Worm (Caenorhabditis elegans): ENCODE measurements around the gene C33C12.12.

The C33C12.12 gene

DNA sequence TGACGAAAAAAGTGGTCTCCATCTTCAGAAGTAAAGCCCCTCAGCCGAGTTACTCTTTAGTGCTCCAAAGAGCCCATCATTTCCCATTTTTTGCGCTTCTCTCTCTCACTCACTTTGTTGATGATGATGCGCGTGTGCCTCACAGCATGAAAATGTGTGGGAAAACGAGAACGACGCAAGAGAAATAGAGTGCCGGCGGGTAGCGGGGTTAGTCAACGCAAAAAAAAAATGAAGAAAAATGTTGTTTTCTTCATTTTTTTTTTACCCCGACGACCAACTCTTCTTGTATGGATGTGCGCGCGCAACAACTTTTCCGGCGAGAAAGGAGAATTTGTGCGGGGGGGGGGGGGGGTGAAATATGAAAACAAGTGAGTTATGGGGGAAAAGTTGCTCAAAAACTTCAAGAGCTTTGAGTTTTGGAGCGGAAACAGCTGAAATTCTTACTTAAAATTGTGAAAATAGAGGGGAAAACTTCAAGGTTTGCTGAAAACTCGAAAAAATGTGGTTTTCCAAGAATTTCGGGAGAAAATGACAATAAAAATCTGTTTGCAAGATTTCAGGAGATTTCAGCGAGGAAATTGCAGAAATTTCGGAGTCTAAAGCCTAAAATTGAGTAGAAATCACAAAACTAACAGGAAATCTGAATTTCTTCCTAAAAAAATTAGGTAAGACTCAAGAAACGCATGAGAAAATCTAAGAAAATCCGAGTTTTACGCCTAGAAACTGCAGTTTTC lies 27.7 kb upstream of the C33C12.12 start, which contains the start of gene C33C12.1:
Gene C33C12.1 (plus strand): TSS at position 684 of the 734 bp plus-strand sequence.
- no peak for TF ChIP-seq ceh-9 (tag; optimal IDR thresholded peaks at IDR 0.05)
- no peak for TF ChIP-seq ahr-1 (tag; optimal IDR thresholded peaks at IDR 0.05)
- TF ChIP-seq sox-2 (GFP tag; IDR thresholded peaks at IDR 0.05), result no peak
- TF ChIP-seq madf-2 (tag; optimal IDR thresholded peaks at IDR 0.05), result no peak
- no peak for TF ChIP-seq elt-2 (tag; optimal IDR thresholded peaks at IDR 0.05)
- TF ChIP-seq che-1 (tag; optimal IDR thresholded peaks at IDR 0.05), result no peak
- TF ChIP-seq unc-42 (tag; optimal IDR thresholded peaks at IDR 0.05), result peak; percentile 50
- TF ChIP-seq pag-3 (tag; optimal IDR thresholded peaks at IDR 0.05; ENCODE audit: borderline replicate concordance), result no peak

DNA sequence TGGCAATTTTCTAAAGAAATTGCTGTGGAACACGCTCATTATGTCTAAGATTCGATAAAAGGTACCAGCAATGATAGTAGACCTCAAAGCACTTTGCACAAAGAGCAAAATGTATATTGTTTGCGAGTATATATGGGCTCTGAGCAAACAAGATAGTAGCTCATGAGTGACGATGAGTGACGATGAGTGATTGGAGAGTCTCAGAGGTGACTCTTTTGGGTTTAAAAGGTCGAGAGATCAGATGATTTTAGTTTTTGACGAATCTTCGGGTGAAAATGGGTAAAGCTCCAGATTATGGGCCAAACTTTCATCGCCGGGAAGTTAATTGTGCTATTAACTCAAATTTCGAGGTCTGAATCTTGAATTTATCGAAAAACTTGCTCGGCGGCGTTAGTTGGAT lies 26.8 kb upstream of the C33C12.12 start:
- TF ChIP-seq ets-4 (tag; optimal IDR thresholded peaks at IDR 0.05), result no peak
- no peak for TF ChIP-seq pax-1 (tag; optimal IDR thresholded peaks at IDR 0.05)
- TF ChIP-seq ztf-16 (tag; optimal IDR thresholded peaks at IDR 0.05), result no peak
- no peak for TF ChIP-seq unc-86 (tag; optimal IDR thresholded peaks at IDR 0.05)
- TF ChIP-seq ceh-14 (tag; optimal IDR thresholded peaks at IDR 0.05), result no peak
- TF ChIP-seq Y22D7AL.16 (tag; optimal IDR thresholded peaks at IDR 0.05), result no peak

DNA sequence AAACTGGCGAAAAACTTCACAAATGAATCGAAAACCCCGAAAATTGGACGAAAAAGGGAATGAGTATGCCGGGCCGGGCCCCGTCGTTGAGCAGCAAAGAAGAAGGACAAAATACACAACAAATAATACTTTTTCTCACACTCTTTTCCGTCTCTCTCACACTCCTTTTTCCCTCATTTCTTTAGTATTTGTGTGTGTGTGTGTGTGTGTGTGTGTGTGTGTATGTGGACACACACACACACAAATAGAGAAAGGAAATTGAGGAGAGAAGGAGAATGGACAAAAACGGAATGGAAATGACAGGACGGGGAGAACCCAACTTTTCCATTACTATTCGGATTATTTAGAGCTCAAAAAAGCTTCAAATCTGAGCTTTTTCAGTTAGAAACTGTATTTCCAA lies 25.6 kb upstream of the C33C12.12 start:
- TF ChIP-seq nfya-1 (tag; optimal IDR thresholded peaks at IDR 0.05) (peak; percentile 40), ceh-2 (tag; optimal IDR thresholded peaks at IDR 0.05) (no peak), lin-11 (tag; optimal IDR thresholded peaks at IDR 0.05) (no peak), elt-2 (tag; optimal IDR thresholded peaks at IDR 0.05) (peak; percentile 9), ceh-30 (tag; optimal IDR thresholded peaks at IDR 0.05) (no peak), tbx-2 (tag; optimal IDR thresholded peaks at IDR 0.05) (peak; percentile 52), unc-42 (tag; optimal IDR thresholded peaks at IDR 0.05) (peak; percentile 53), ceh-19 (GFP tag; optimal IDR thresholded peaks at IDR 0.05) (no peak), unc-3 (GFP tag; conservative IDR thresholded peaks at IDR 0.05) (no peak), unc-3 (tag; optimal IDR thresholded peaks at IDR 0.05) (no peak), ceh-31 (tag; optimal IDR thresholded peaks at IDR 0.05) (peak; percentile 47), C38D4.7 (GFP tag; optimal IDR thresholded peaks at IDR 0.05) (no peak), ceh-34 (tag; optimal IDR thresholded peaks at IDR 0.05) (peak; percentile 27), pha-4 (tag; optimal IDR thresholded peaks at IDR 0.05) (no peak), dve-1 (tag; optimal IDR thresholded peaks at IDR 0.05) (peak; percentile 14), pax-1 (tag; optimal IDR thresholded peaks at IDR 0.05) (no peak), syd-9 (tag; optimal IDR thresholded peaks at IDR 0.05) (no peak)

DNA sequence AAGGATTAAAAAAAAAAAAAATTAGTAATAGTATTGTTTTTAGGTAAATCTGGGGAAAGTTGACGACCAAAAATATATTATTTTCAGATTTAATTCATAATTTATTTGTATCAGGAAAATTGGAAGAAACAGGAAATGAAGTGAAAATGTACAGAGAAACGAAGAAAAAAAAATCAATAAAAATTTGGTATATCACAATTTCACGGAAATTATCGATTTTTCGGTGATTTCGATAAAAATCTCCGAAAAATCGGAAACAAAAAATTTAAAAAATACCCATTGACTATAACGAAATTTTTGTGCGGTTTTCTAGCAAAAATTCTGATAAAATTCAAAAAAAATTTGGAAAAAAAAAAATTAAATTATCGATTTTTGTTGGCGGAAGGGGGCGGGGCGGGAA lies 22.3 kb upstream of the C33C12.12 start:
- peak; percentile 44 for TF ChIP-seq ceh-48 (tag; optimal IDR thresholded peaks at IDR 0.05)
- no peak for TF ChIP-seq nhr-11 (tag; optimal IDR thresholded peaks at IDR 0.05)

DNA sequence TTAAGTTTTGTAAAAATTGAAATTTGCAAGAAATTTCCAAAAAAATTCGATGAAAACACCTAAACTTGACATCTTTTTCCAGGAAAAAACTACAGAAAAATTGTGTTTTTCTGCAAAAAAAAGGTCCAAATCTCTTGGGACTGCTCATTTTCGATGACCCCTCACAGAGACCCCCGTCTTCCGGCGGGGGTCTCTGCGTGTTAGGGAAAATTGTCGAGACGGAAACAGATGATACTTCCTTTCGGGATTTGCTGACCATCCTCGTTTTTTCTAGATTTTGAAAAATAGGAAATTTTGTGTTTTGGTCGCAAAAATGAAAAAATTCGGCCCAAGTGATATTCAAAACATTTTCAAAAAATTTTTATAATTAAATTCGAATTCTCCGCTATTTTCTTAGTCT lies 21.4 kb upstream of the C33C12.12 start:
- no peak for TF ChIP-seq K02D7.2 (tag; optimal IDR thresholded peaks at IDR 0.05)
- TF ChIP-seq Y22D7AL.16 (tag; optimal IDR thresholded peaks at IDR 0.05), result no peak
- no peak for TF ChIP-seq F13H6.1 (tag; optimal IDR thresholded peaks at IDR 0.05)

DNA sequence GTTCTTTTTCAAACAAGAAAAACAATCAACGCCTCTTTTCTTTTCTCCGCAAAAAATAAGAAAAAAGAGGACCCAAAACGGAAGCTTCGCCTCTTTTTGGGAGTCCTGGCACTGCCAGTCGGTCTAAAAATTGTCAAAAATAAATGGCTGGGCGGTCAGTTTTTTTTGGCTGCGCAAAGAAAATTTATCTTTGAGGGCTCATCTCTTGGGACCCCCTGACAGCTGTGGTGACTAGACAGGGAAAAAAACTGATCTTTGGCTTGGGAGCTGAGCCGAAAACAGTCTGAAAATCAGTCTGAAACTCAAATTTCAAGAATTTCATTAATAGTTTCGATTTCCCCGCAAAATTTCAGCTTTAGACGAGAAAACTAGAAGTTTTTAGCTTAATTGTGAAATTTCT lies 20.5 kb upstream of the C33C12.12 start:
- TF ChIP-seq ceh-6 (GFP tag; optimal IDR thresholded peaks at IDR 0.05), result no peak
- no peak for TF ChIP-seq ceh-2 (tag; optimal IDR thresholded peaks at IDR 0.05)
- no peak for TF ChIP-seq ceh-19 (GFP tag; optimal IDR thresholded peaks at IDR 0.05)
- no peak for TF ChIP-seq pag-3 (tag; optimal IDR thresholded peaks at IDR 0.05; ENCODE audit: borderline replicate concordance)
- no peak for TF ChIP-seq ceh-31 (tag; optimal IDR thresholded peaks at IDR 0.05)
- no peak for TF ChIP-seq sox-4 (tag; optimal IDR thresholded peaks at IDR 0.05)
- TF ChIP-seq nfya-1 (tag; optimal IDR thresholded peaks at IDR 0.05), result no peak
- TF ChIP-seq F13H6.1 (tag; optimal IDR thresholded peaks at IDR 0.05), result no peak
- no peak for TF ChIP-seq hlh-30 (tag; optimal IDR thresholded peaks at IDR 0.05; ENCODE audit: insufficient read depth)

Data from whole organism, late embryonic.